Worm (Caenorhabditis elegans) whole organism, mixed stage, embryonic: ENCODE measurements around the gene srx-60.

Source experiments
- M03D4.4 ChIP-seq: sonication (generic microtip); optimal IDR thresholded peaks from 2 replicates; lab custom pipeline; 2017; ENCODE audit warnings: mild to moderate bottlenecking, missing genetic modification characterization, missing compliant biosample characterization
- bed-3 ChIP-seq: fragments of 200-800 bp; sonication (Bioruptor generic); optimal IDR thresholded peaks from 3 replicates; lab custom pipeline; 2018; ENCODE audit warnings: mild to moderate bottlenecking, missing genetic modification characterization, moderate library complexity, missing compliant biosample characterization
- ceh-43 ChIP-seq: fragments of 200-800 bp; sonication (Bioruptor generic); optimal IDR thresholded peaks from 2 replicates; lab custom pipeline; 2018; ENCODE audit warnings: mild to moderate bottlenecking, missing genetic modification characterization, moderate library complexity, missing compliant biosample characterization
- ceh-83 ChIP-seq: fragments of 200-800 bp; sonication (Bioruptor generic); optimal IDR thresholded peaks from 2 replicates; lab custom pipeline; 2018; ENCODE audit warnings: mild to moderate bottlenecking, missing genetic modification characterization, missing compliant biosample characterization
- ces-1 ChIP-seq: fragments of 150-350 bp; optimal IDR thresholded peaks from 2 replicates; lab custom pipeline; 2014; ENCODE audit warnings: missing biosample characterization, missing genetic modification reagents, missing genetic modification characterization
- cnd-1 ChIP-seq: fragments of 200-800 bp; sonication (Bioruptor generic); optimal IDR thresholded peaks from 2 replicates; lab custom pipeline; 2018; ENCODE audit warnings: mild to moderate bottlenecking, missing genetic modification characterization, missing compliant biosample characterization
- drap-1 ChIP-seq: fragments of 200-800 bp; sonication (Bioruptor generic); optimal IDR thresholded peaks from 3 replicates; lab custom pipeline; 2018; ENCODE audit warnings: mild to moderate bottlenecking, missing genetic modification characterization, missing compliant biosample characterization
- elt-1 ChIP-seq: sonication (generic microtip); optimal IDR thresholded peaks from 2 replicates; lab custom pipeline; 2017; ENCODE audit warnings: missing genetic modification characterization, mild to moderate bottlenecking, missing compliant biosample characterization, antibody characterized with exemption, moderate library complexity, borderline replicate concordance; ENCODE audit not compliant: insufficient read depth
- elt-3 ChIP-seq: fragments of 150-350 bp; optimal IDR thresholded peaks from 2 replicates; lab custom pipeline; 2014; ENCODE audit warnings: missing biosample characterization, missing genetic modification characterization
- ham-2 ChIP-seq: fragments of 200-800 bp; sonication (Bioruptor generic); optimal IDR thresholded peaks from 2 replicates; lab custom pipeline; 2018; ENCODE audit warnings: mild to moderate bottlenecking, missing genetic modification characterization, missing compliant biosample characterization
- hlh-1 ChIP-seq: fragments of 150-350 bp; optimal IDR thresholded peaks from 2 replicates; lab custom pipeline; 2014; ENCODE audit warnings: missing biosample characterization, missing genetic modification reagents, missing genetic modification characterization
- lin-13 ChIP-seq: fragments of 150-350 bp; optimal IDR thresholded peaks from 2 replicates; lab custom pipeline; 2014; ENCODE audit warnings: missing biosample characterization, missing genetic modification characterization
- lin-32 ChIP-seq: fragments of 200-800 bp; sonication (Bioruptor generic); optimal IDR thresholded peaks from 2 replicates; lab custom pipeline; 2018; ENCODE audit warnings: mild to moderate bottlenecking, missing genetic modification characterization, missing compliant biosample characterization
- lsy-2 ChIP-seq: fragments of 150-350 bp; optimal IDR thresholded peaks from 2 replicates; lab custom pipeline; 2014; ENCODE audit warnings: missing biosample characterization, missing genetic modification characterization
- mep-1 ChIP-seq: fragments of 150-350 bp; optimal IDR thresholded peaks from 2 replicates; lab custom pipeline; 2017; ENCODE audit warnings: missing biosample characterization, missing genetic modification reagents, missing genetic modification characterization, inconsistent platforms
- mls-2 ChIP-seq: sonication (generic microtip); optimal IDR thresholded peaks from 2 replicates; lab custom pipeline; 2016; ENCODE audit warnings: mild to moderate bottlenecking, missing genetic modification characterization, moderate library complexity, missing compliant biosample characterization
- nhr-12 ChIP-seq: fragments of 150-350 bp; optimal IDR thresholded peaks from 2 replicates; lab custom pipeline; 2014; ENCODE audit warnings: missing biosample characterization, missing genetic modification characterization
- nhr-2 ChIP-seq: fragments of 150-350 bp; optimal IDR thresholded peaks from 2 replicates; lab custom pipeline; 2014; ENCODE audit warnings: missing biosample characterization, missing genetic modification characterization
- nhr-28 ChIP-seq: fragments of 150-350 bp; optimal IDR thresholded peaks from 2 replicates; lab custom pipeline; 2014; ENCODE audit warnings: missing biosample characterization, missing genetic modification characterization
- pha-4 ChIP-seq: fragments of 150-350 bp; optimal IDR thresholded peaks from 2 replicates; lab custom pipeline; 2018; ENCODE audit warnings: missing biosample characterization, missing genetic modification reagents, missing genetic modification characterization
- sem-2 ChIP-seq: fragments of 200-800 bp; sonication (Bioruptor generic); optimal IDR thresholded peaks from 2 replicates; lab custom pipeline; 2018; ENCODE audit warnings: mild to moderate bottlenecking, missing genetic modification characterization, missing compliant biosample characterization
- sptf-1 ChIP-seq: sonication (generic microtip); optimal IDR thresholded peaks from 2 replicates; lab custom pipeline; 2017; ENCODE audit warnings: mild to moderate bottlenecking, missing genetic modification characterization, moderate library complexity, missing compliant biosample characterization
- tbx-8 ChIP-seq: fragments of 200-800 bp; sonication (Bioruptor generic); optimal IDR thresholded peaks from 2 replicates; lab custom pipeline; 2018; ENCODE audit warnings: mild to moderate bottlenecking, missing genetic modification characterization, moderate library complexity, missing compliant biosample characterization
- unc-120 ChIP-seq: sonication (generic microtip); optimal IDR thresholded peaks from 2 replicates; lab custom pipeline; 2017; ENCODE audit warnings: missing genetic modification characterization, missing compliant biosample characterization; ENCODE audit not compliant: poor library complexity, severe bottlenecking
- unc-39 ChIP-seq: fragments of 150-350 bp; optimal IDR thresholded peaks from 2 replicates; lab custom pipeline; 2014; ENCODE audit warnings: missing biosample characterization, missing genetic modification characterization
- ztf-11 ChIP-seq: fragments of 150-350 bp; optimal IDR thresholded peaks from 2 replicates; lab custom pipeline; 2014; ENCODE audit warnings: missing biosample characterization, missing genetic modification characterization

The srx-60 gene

ce11 chrV:7420162-7420561, 19.5 kb downstream of the srx-60 start, which contains the start of gene srxa-4:
TSS of gene srxa-4 (plus strand) at chrV:7420462.
- TF ChIP-seq mep-1 (tag; lab: Kevin White, UChicago) = no peak
- TF ChIP-seq ham-2 (GFP tag; lab: Kevin White, UChicago) = no peak
- TF ChIP-seq cnd-1 (tag; lab: Kevin White, UChicago) = no peak
- no peak for TF ChIP-seq elt-3 (tag; lab: Kevin White, UChicago)
- no peak for TF ChIP-seq nhr-2
- TF ChIP-seq lin-32 (GFP tag; lab: Kevin White, UChicago) = no peak
- TF ChIP-seq mls-2 = no peak
- TF ChIP-seq M03D4.4 = no peak
- TF ChIP-seq sem-2 (GFP tag; lab: Kevin White, UChicago) = no peak
- TF ChIP-seq bed-3 (GFP tag; lab: Kevin White, UChicago) = no peak
- TF ChIP-seq ztf-11 = no peak
- TF ChIP-seq lsy-2 (tag; lab: Kevin White, UChicago) = no peak
- TF ChIP-seq ceh-43 (GFP tag; lab: Kevin White, UChicago) = no peak
- no peak for TF ChIP-seq drap-1 (GFP tag; lab: Kevin White, UChicago)
- TF ChIP-seq sptf-1 (tag; lab: Kevin White, UChicago) = no peak
- TF ChIP-seq nhr-12 (tag; lab: Kevin White, UChicago) = no peak
- no peak for TF ChIP-seq elt-1
- TF ChIP-seq, all 35 proteins: peak for 0

DNA sequence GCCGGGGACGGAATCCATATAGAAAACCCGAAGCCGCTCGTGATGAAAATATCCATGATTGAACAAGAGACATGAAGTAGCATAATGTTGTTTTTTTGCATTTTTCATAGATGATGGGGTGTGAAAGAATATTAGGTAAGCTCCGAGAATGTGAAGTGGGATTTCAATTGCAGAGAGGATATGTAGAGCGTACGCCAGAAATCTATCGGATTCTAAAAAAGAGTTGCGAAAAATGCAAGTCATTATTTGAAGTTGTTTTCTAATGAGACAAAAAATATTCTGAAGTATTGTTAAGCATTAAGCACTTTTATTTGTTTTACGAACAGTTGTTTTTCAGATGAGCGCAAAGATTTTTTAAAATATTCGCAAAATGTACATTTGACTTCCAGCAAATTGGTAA, 23.6 kb downstream of the srx-60 start, which contains the start of gene F18E3.10:
TSS of gene F18E3.10 (minus strand) at position 101 of the 400 bp plus-strand sequence.
- TF ChIP-seq lin-13 (tag; lab: Kevin White, UChicago) (no peak), sptf-1 (tag; lab: Kevin White, UChicago) (no peak), mls-2 (no peak), hlh-1 (no peak), pha-4 (tag; lab: Kevin White, UChicago) (no peak), ham-2 (GFP tag; lab: Kevin White, UChicago) (no peak), unc-120 (no peak)

ce11 chrV:7426594-7426993, 25.9 kb downstream of the srx-60 start, which contains the start of gene srw-68:
TSS of gene srw-68 (minus strand) at chrV:7426694.
- no peak for TF ChIP-seq pha-4 (tag; lab: Kevin White, UChicago)

DNA sequence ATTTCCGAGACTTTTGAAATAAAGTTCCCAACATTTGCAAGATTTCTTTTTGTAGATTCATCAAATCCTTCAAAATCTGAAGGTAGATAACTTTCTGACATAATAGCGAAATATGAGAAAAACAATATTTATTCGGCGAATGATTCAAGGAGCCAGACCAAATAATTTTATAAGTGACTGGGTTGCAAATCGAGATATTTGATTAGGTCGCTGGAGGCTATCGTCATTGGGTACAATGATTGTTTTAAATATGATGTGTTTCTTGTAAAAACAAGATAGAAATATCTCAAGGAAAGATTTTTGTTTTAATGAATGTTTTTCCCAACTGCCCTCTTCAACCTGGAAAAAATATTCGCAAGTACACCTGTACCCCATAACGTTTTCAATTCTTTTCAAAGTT, 28.2 kb downstream of the srx-60 start, which contains the start of gene srw-69:
TSS of gene srw-69 (minus strand) at position 101 of the 400 bp plus-strand sequence.
- TF ChIP-seq M03D4.4 (no peak), tbx-8 (GFP tag; lab: Kevin White, UChicago) (no peak), lin-13 (tag; lab: Kevin White, UChicago) (no peak), cnd-1 (tag; lab: Kevin White, UChicago) (no peak), ham-2 (GFP tag; lab: Kevin White, UChicago) (no peak), ceh-83 (no peak), unc-39 (no peak), pha-4 (tag; lab: Kevin White, UChicago) (no peak)

DNA sequence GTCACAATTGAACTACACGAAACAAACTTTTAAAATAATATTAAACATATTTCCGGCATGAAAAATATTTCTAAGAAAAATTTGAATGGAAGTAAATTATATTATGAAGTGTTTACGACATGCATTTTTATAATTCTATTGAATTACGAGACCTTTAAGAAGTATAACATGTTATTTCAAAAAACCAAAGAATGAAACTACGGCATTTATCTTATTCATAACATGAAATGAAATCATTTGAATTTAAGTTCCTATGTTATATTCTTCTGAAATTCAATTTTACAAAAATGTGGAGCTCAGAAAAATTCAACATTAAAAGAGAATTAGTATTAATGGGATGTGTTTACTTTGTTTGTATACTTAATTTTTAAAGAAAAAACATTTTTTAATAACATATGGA, 30.3 kb downstream of the srx-60 start, which contains the start of gene srw-71:
TSS of gene srw-71 (minus strand) at position 101 of the 400 bp plus-strand sequence.
- TF ChIP-seq sptf-1 (tag; lab: Kevin White, UChicago) (no peak), elt-1 (no peak), ces-1 (GFP tag; lab: Kevin White, UChicago) (no peak), ceh-83 (no peak), sem-2 (GFP tag; lab: Kevin White, UChicago) (no peak), ham-2 (GFP tag; lab: Kevin White, UChicago) (no peak), M03D4.4 (no peak), nhr-28 (tag; lab: Kevin White, UChicago) (no peak)

ce11 chrV:7432441-7433146, 31.9 kb downstream of the srx-60 start:
- TF ChIP-seq ham-2 (GFP tag; lab: Kevin White, UChicago) = no peak
